Worm (Caenorhabditis elegans) whole organism, L2 larva: Measurements from ENCODE around the gene txt-14.

Experiments
- nhr-11 ChIP-seq: fragments of 150-350 bp; optimal IDR thresholded peaks from 2 replicates; lab custom pipeline; 2014; ENCODE audit warnings: missing biosample characterization, missing genetic modification characterization
- nhr-12 ChIP-seq: fragments of 150-350 bp; optimal IDR thresholded peaks from 2 replicates; lab custom pipeline; 2014; ENCODE audit warnings: missing biosample characterization, missing genetic modification characterization
- skn-1 ChIP-seq: sonication (generic microtip); optimal IDR thresholded peaks from 2 replicates; lab custom pipeline; 2017; ENCODE audit warnings: missing biosample characterization, missing genetic modification characterization
- sma-3 ChIP-seq: sonication (generic microtip); optimal IDR thresholded peaks from 2 replicates; lab custom pipeline; 2016; ENCODE audit warnings: missing genetic modification reagents, missing genetic modification characterization, missing compliant biosample characterization
- snpc-4 ChIP-seq: fragments of 150-350 bp; optimal IDR thresholded peaks from 2 replicates; lab custom pipeline; 2014; ENCODE audit warnings: missing biosample characterization, missing genetic modification characterization

ce11 chrV:18628907-18629306 lies 46.4 kb downstream of the txt-14 start:
- TF ChIP-seq snpc-4 (no peak), skn-1 (tag; lab: Kevin White, UChicago) (no peak), nhr-11 (tag; lab: Kevin White, UChicago) (no peak), sma-3 (GFP tag; lab: Kevin White, UChicago) (no peak), nhr-12 (tag; lab: Kevin White, UChicago) (no peak)
